Fruit fly (Drosophila melanogaster): ENCODE results near the gene Srg3.

DNA sequence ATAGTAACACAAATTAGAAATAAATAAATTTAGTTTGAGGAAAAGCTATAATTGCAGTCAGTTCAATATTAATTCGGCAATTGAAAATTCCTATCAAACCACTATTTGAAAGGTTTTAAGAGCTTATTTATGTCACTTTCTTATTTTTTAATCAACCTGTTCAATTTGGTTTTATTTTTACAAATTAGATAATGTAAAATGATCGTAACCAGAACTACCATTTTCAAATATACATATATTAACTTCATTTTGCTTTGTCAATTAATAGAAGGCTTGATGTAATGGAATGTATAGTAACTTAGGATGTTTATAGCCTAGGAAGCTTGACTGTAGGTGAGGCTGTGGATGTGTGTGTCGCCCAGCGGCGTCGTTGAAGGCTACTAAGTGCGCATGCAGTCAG lies 23.6 kb downstream of the Srg3 start:
- TF ChIP-seq pan (optimal IDR thresholded peaks at IDR 0.05), result no peak
- no peak for TF ChIP-seq EcR (GFP tag; optimal IDR thresholded peaks at IDR 0.05)
- TF ChIP-seq Dll (optimal IDR thresholded peaks at IDR 0.05), result no peak
- no peak for TF ChIP-seq CG8478 (optimal IDR thresholded peaks at IDR 0.05)
- TF ChIP-seq usp (GFP tag; optimal IDR thresholded peaks at IDR 0.05), result no peak

Data from whole organism.